Fruit fly (Drosophila melanogaster) whole organism, embryonic: ENCODE measurements around the gene Mst36Fb.
A peak's percentile ranks its signal among the peaks of the same experiment; 100 is the strongest.

Experiments
- BtbVII ChIP-seq: fragments of 200-800 bp; sonication (Bioruptor generic); optimal IDR thresholded peaks from 3 replicates; lab custom pipeline; 2017; ENCODE audit warnings: missing biosample characterization, mild to moderate bottlenecking, missing genetic modification characterization
- CG11247 ChIP-seq: fragments of 200-800 bp; sonication (Bioruptor generic); IDR thresholded peaks from 2 replicates; pipeline ENCODE4 v1.3.6; 2022; ENCODE audit warnings: missing biosample characterization, missing genetic modification characterization
- CG11504 ChIP-seq: fragments of 200-800 bp; sonication (Bioruptor generic); optimal IDR thresholded peaks from 3 replicates; lab custom pipeline; 2019; ENCODE audit warnings: missing biosample characterization, mild to moderate bottlenecking, missing genetic modification characterization, moderate library complexity
- CG11695 ChIP-seq: fragments of 200-800 bp; sonication (Bioruptor generic); IDR thresholded peaks from 3 replicates; pipeline ENCODE4 v1.3.6; 2022; ENCODE audit warnings: missing biosample characterization, missing genetic modification characterization
- CG11696 ChIP-seq: fragments of 200-800 bp; sonication (Bioruptor generic); IDR thresholded peaks from 2 replicates; pipeline ENCODE4 v1.3.6; 2022; ENCODE audit warnings: missing biosample characterization, missing genetic modification characterization
- CG12769 ChIP-seq: fragments of 200-800 bp; sonication (Bioruptor generic); optimal IDR thresholded peaks from 2 replicates; lab custom pipeline; 2019; ENCODE audit warnings: missing biosample characterization, mild to moderate bottlenecking, missing genetic modification characterization, moderate library complexity
- CG13287 ChIP-seq: fragments of 200-800 bp; sonication (Bioruptor generic); IDR thresholded peaks from 2 replicates; pipeline ENCODE4 v1.3.6; 2022; ENCODE audit warnings: missing biosample characterization, missing genetic modification characterization; ENCODE audit not compliant: partially characterized antibody
- CG16779 ChIP-seq: fragments of 200-800 bp; sonication (Bioruptor generic); IDR thresholded peaks from 2 replicates; pipeline ENCODE4 v1.3.6; 2022; ENCODE audit warnings: missing biosample characterization, missing genetic modification characterization
- CG2889 ChIP-seq: fragments of 200-800 bp; sonication (Bioruptor generic); IDR thresholded peaks from 3 replicates; pipeline ENCODE4 v1.3.6; 2022; ENCODE audit warnings: missing biosample characterization, missing genetic modification characterization
- CG31224 ChIP-seq: fragments of 200-800 bp; sonication (Bioruptor generic); IDR thresholded peaks from 2 replicates; pipeline ENCODE4 v1.3.6; 2022; ENCODE audit warnings: missing biosample characterization, missing genetic modification characterization
- CG33213 ChIP-seq: fragments of 200-800 bp; sonication (Bioruptor generic); optimal IDR thresholded peaks from 3 replicates; lab custom pipeline; 2016; ENCODE audit warnings: missing biosample characterization, missing genetic modification characterization
- CG3407 ChIP-seq: fragments of 200-800 bp; sonication (Bioruptor generic); optimal IDR thresholded peaks from 2 replicates; lab custom pipeline; 2018; ENCODE audit warnings: missing biosample characterization, mild to moderate bottlenecking, missing genetic modification characterization
- CG34422 ChIP-seq: fragments of 200-800 bp; sonication (Bioruptor generic); IDR thresholded peaks from 3 replicates; pipeline ENCODE4 v1.3.6; 2022; ENCODE audit warnings: missing biosample characterization, missing genetic modification characterization
- CG4424 ChIP-seq: fragments of 200-800 bp; sonication (Bioruptor generic); optimal IDR thresholded peaks from 3 replicates; lab custom pipeline; 2016; ENCODE audit warnings: missing biosample characterization, missing genetic modification characterization
- CG4730 ChIP-seq: fragments of 200-800 bp; sonication (Bioruptor generic); IDR thresholded peaks from 2 replicates; pipeline ENCODE4 v1.3.6; 2022; ENCODE audit warnings: missing biosample characterization, missing genetic modification characterization
- CG6175 ChIP-seq: fragments of 200-800 bp; sonication (Bioruptor generic); IDR thresholded peaks from 3 replicates; pipeline ENCODE4 v1.3.6; 2022; ENCODE audit warnings: missing biosample characterization, missing genetic modification characterization
- CG6791 ChIP-seq: fragments of 200-800 bp; sonication (Bioruptor generic); IDR thresholded peaks from 3 replicates; pipeline ENCODE4 v1.3.6; 2022; ENCODE audit warnings: missing biosample characterization, missing genetic modification characterization; ENCODE audit not compliant: partially characterized antibody
- CG7839 ChIP-seq: fragments of 200-800 bp; sonication (Bioruptor generic); optimal IDR thresholded peaks from 3 replicates; lab custom pipeline; 2018; ENCODE audit warnings: missing biosample characterization, mild to moderate bottlenecking, missing genetic modification characterization, moderate library complexity
- CG7987 ChIP-seq: fragments of 200-800 bp; sonication (Bioruptor generic); optimal IDR thresholded peaks from 2 replicates; lab custom pipeline; 2018; ENCODE audit warnings: missing biosample characterization, mild to moderate bottlenecking, missing genetic modification characterization, moderate library complexity
- CG9797 ChIP-seq: fragments of 200-800 bp; sonication (Bioruptor generic); optimal IDR thresholded peaks from 3 replicates; lab custom pipeline; 2018; ENCODE audit warnings: missing biosample characterization, mild to moderate bottlenecking, missing genetic modification characterization
- Doc2 ChIP-seq: fragments of 200-800 bp; sonication (Bioruptor generic); IDR thresholded peaks from 2 replicates; pipeline ENCODE4 v1.3.6; 2022; ENCODE audit warnings: missing biosample characterization, missing genetic modification characterization
- Dp ChIP-seq: fragments of 200-800 bp; sonication (Bioruptor generic); optimal IDR thresholded peaks from 2 replicates; lab custom pipeline; 2018; ENCODE audit warnings: missing biosample characterization, mild to moderate bottlenecking, missing genetic modification characterization, moderate library complexity
- Fer3 ChIP-seq: fragments of 200-800 bp; sonication (Bioruptor generic); optimal IDR thresholded peaks from 2 replicates; lab custom pipeline; 2018; ENCODE audit warnings: missing biosample characterization, mild to moderate bottlenecking, missing genetic modification characterization, moderate library complexity
- Lhr ChIP-seq: fragments of 200-800 bp; sonication (Bioruptor generic); optimal IDR thresholded peaks from 3 replicates; lab custom pipeline; 2017; ENCODE audit warnings: mild to moderate bottlenecking, missing biosample characterization, missing genetic modification reagents, missing genetic modification characterization
- MESR4 ChIP-seq: fragments of 200-800 bp; sonication (Bioruptor generic); optimal IDR thresholded peaks from 2 replicates; lab custom pipeline; 2018; ENCODE audit warnings: missing biosample characterization, mild to moderate bottlenecking, missing genetic modification characterization, moderate library complexity
- NC2α ChIP-seq: fragments of 200-800 bp; sonication (Bioruptor generic); optimal IDR thresholded peaks from 2 replicates; lab custom pipeline; 2016; ENCODE audit warnings: missing biosample characterization, missing genetic modification characterization
- Side ChIP-seq: fragments of 200-800 bp; sonication (Bioruptor generic); optimal IDR thresholded peaks from 2 replicates; lab custom pipeline; 2016; ENCODE audit warnings: missing biosample characterization, missing genetic modification characterization
- Ssrp ChIP-seq: fragments of 200-800 bp; sonication (Bioruptor generic); optimal IDR thresholded peaks from 2 replicates; lab custom pipeline; 2018; ENCODE audit warnings: missing biosample characterization, mild to moderate bottlenecking, missing genetic modification characterization, moderate library complexity
- Vsx1 ChIP-seq: fragments of 200-800 bp; sonication (Bioruptor generic); optimal IDR thresholded peaks from 2 replicates; lab custom pipeline; 2017; ENCODE audit warnings: missing biosample characterization, mild to moderate bottlenecking, missing genetic modification characterization, missing genetic modification reagents
- ase ChIP-seq: fragments of 200-800 bp; sonication (Bioruptor generic); IDR thresholded peaks from 3 replicates; pipeline ENCODE4 v1.3.6; 2022; ENCODE audit warnings: missing biosample characterization, missing genetic modification characterization
- ash1 ChIP-seq: fragments of 200-800 bp; sonication (Bioruptor generic); optimal IDR thresholded peaks from 2 replicates; lab custom pipeline; 2018; ENCODE audit warnings: missing biosample characterization, mild to moderate bottlenecking, missing genetic modification characterization
- btn ChIP-seq: fragments of 200-800 bp; sonication (Bioruptor generic); optimal IDR thresholded peaks from 2 replicates; lab custom pipeline; 2016; ENCODE audit warnings: missing biosample characterization, missing genetic modification characterization
- chif ChIP-seq, 2 experiments: fragments of 200-800 bp; sonication (Bioruptor generic); optimal IDR thresholded peaks; 3 replicates each; lab custom pipeline; 2016; ENCODE audit warnings: missing biosample characterization in 2 of 2, missing genetic modification characterization in 2 of 2
- croc ChIP-seq: fragments of 200-800 bp; sonication (Bioruptor generic); conservative IDR thresholded peaks from 3 replicates; pipeline ENCODE4 v1.3.6; 2022; ENCODE audit warnings: missing biosample characterization, missing genetic modification characterization
- eyg ChIP-seq: fragments of 200-800 bp; sonication (Bioruptor generic); optimal IDR thresholded peaks from 3 replicates; lab custom pipeline; 2016; ENCODE audit warnings: missing biosample characterization, missing genetic modification characterization
- fu2 ChIP-seq: fragments of 200-800 bp; sonication (Bioruptor generic); optimal IDR thresholded peaks from 2 replicates; lab custom pipeline; 2016; ENCODE audit warnings: missing biosample characterization, missing genetic modification characterization
- gro ChIP-seq: fragments of 200-800 bp; sonication (Bioruptor generic); optimal IDR thresholded peaks from 2 replicates; lab custom pipeline; 2016; ENCODE audit warnings: missing biosample characterization, missing genetic modification characterization
- hb ChIP-seq: fragments of 200-800 bp; sonication (Bioruptor generic); IDR thresholded peaks from 3 replicates; pipeline ENCODE4 v1.3.6; 2022; ENCODE audit warnings: missing biosample characterization, missing genetic modification characterization; ENCODE audit not compliant: partially characterized antibody
- hkb ChIP-seq, 2 experiments: fragments of 200-800 bp in 1 of 2; fragments of >200 bp in 1 of 2; sonication (Bioruptor generic) in 1 of 2; IDR thresholded peaks in 1 of 2; optimal IDR thresholded peaks in 1 of 2; 2 replicates each; pipeline versions ENCODE4 v1.3.6 to Lab custom; 2017 to 2022; ENCODE audit warnings: missing biosample characterization in 1 of 2, missing genetic modification characterization in 1 of 2
- inv ChIP-seq: fragments of 200-800 bp; sonication (Bioruptor generic); IDR thresholded peaks from 2 replicates; pipeline ENCODE4 v1.3.6; 2022; ENCODE audit warnings: missing biosample characterization, missing genetic modification characterization; ENCODE audit not compliant: partially characterized antibody
- jumu ChIP-seq: fragments of 200-800 bp; sonication (Bioruptor generic); optimal IDR thresholded peaks from 3 replicates; lab custom pipeline; 2016; ENCODE audit warnings: missing biosample characterization, missing genetic modification characterization
- luna ChIP-seq: fragments of 200-800 bp; sonication (Bioruptor generic); optimal IDR thresholded peaks from 2 replicates; lab custom pipeline; 2016; ENCODE audit warnings: missing biosample characterization, missing genetic modification characterization
- nom ChIP-seq: fragments of 200-800 bp; sonication (Bioruptor generic); optimal IDR thresholded peaks from 2 replicates; lab custom pipeline; 2017; ENCODE audit warnings: missing biosample characterization, missing genetic modification characterization, mild to moderate bottlenecking, moderate library complexity, missing genetic modification reagents
- onecut ChIP-seq: fragments of 200-800 bp; sonication (Bioruptor generic); IDR thresholded peaks from 2 replicates; pipeline ENCODE4 v1.3.6; 2022; ENCODE audit warnings: missing biosample characterization, missing genetic modification characterization
- org-1 ChIP-seq: fragments of 200-800 bp; sonication (Bioruptor generic); optimal IDR thresholded peaks from 2 replicates; lab custom pipeline; 2017; ENCODE audit warnings: missing biosample characterization, missing genetic modification characterization
- sna ChIP-seq: fragments of 200-800 bp; sonication (Bioruptor generic); IDR thresholded peaks from 2 replicates; pipeline ENCODE4 v1.3.6; 2022; ENCODE audit warnings: missing biosample characterization, missing genetic modification characterization; ENCODE audit not compliant: partially characterized antibody
- ssp ChIP-seq: fragments of 200-800 bp; sonication (Bioruptor generic); IDR thresholded peaks from 2 replicates; pipeline ENCODE4 v1.3.6; 2022; ENCODE audit warnings: missing biosample characterization, missing genetic modification characterization
- zfh1 ChIP-seq: fragments of 200-800 bp; sonication (Bioruptor generic); IDR thresholded peaks from 3 replicates; pipeline ENCODE4 v1.3.6; 2022; ENCODE audit warnings: missing biosample characterization, missing genetic modification characterization

The Mst36Fb gene

dm6 chr2L:18702721-18703488 is 28.0 kb upstream of the Mst36Fb start, which contains the start of the genes CG10376 and CG10343 (continued):
- TF ChIP-seq CG11504 (tag; lab: Kevin White, UChicago) (peak; percentile 91), CG12769 (tag; lab: Kevin White, UChicago) (no peak), onecut (GFP tag; lab: Robert Waterston, UW) (peak; percentile 52), CG11696 (GFP tag; lab: Robert Waterston, UW) (0 out of 2 replicates have a peak, but pooled peaks have one; percentile 33), chif (GFP tag; optimal IDR thresholded peaks at IDR 0.05; lab: Kevin White, UChicago) (peak in 1 of 2 experiments; percentile 54), zfh1 (GFP tag; lab: Robert Waterston, UW) (peak; percentile 76), CG4730 (GFP tag; lab: Robert Waterston, UW) (peak; percentile 81), Dp (peak; percentile 21), CG4424 (GFP tag; lab: Kevin White, UChicago) (peak; percentile 86), ssp (GFP tag; lab: Robert Waterston, UW) (peak; percentile 99), nom (GFP tag; lab: Kevin White, UChicago) (peak; percentile 58), luna (GFP tag; lab: Kevin White, UChicago) (no peak), CG11247 (GFP tag; lab: Robert Waterston, UW) (peak; percentile 79), org-1 (peak; percentile 44), CG16779 (GFP tag; lab: Robert Waterston, UW) (no peak), CG31224 (GFP tag; lab: Robert Waterston, UW) (peak; percentile 82), Lhr (GFP tag; lab: Kevin White, UChicago) (peak; percentile 67), CG9797 (GFP tag; lab: Kevin White, UChicago) (peak; percentile 92), NC2α (no peak), CG11695 (GFP tag; lab: Robert Waterston, UW) (peak; percentile 70; the same call in 1 of the 3 replicates), jumu (GFP tag; lab: Kevin White, UChicago) (peak; percentile 22), fu2 (GFP tag; lab: Kevin White, UChicago) (peak; percentile 30), Fer3 (tag; lab: Kevin White, UChicago) (peak; percentile 87), eyg (GFP tag; lab: Kevin White, UChicago) (no peak), hkb (optimal IDR thresholded peaks at IDR 0.05; lab: Kevin White, UChicago) (peak; percentile 22), hkb (GFP tag; IDR thresholded peaks at IDR 0.05; lab: Robert Waterston, UW) (peak; percentile 71), gro (no peak), CG6791 (GFP tag; lab: Robert Waterston, UW) (peak; percentile 78), BtbVII (GFP tag; lab: Kevin White, UChicago) (peak; percentile 68), CG7839 (peak; percentile 95), Doc2 (GFP tag; lab: Robert Waterston, UW) (peak; percentile 36; the same call in 1 of the 2 replicates), hb (GFP tag; lab: Robert Waterston, UW) (no peak), CG33213 (GFP tag; lab: Kevin White, UChicago) (peak; percentile 5), inv (GFP tag; lab: Robert Waterston, UW) (no peak), CG13287 (no peak; the same call in 1 of the 2 replicates), Vsx1 (GFP tag; lab: Kevin White, UChicago) (peak; percentile 72), CG7987 (peak; percentile 58), CG34422 (peak; percentile 78; the same call in 2 of the 3 replicates), ash1 (GFP tag; lab: Kevin White, UChicago) (no peak), Side (GFP tag; lab: Kevin White, UChicago) (no peak), MESR4 (peak; percentile 65), CG6175 (peak; percentile 33; the same call in 1 of the 3 replicates), CG2889 (GFP tag; lab: Robert Waterston, UW) (peak; percentile 73; the same call in 2 of the 3 replicates), btn (GFP tag; lab: Kevin White, UChicago) (no peak), Ssrp (tag; lab: Kevin White, UChicago) (peak; percentile 95), CG3407 (GFP tag; lab: Kevin White, UChicago) (peak; percentile 67), croc (GFP tag; lab: Robert Waterston, UW) (peak; percentile 87), sna (GFP tag; lab: Robert Waterston, UW) (0 out of 2 replicates have a peak, but pooled peaks have one; percentile 32), ase (GFP tag; lab: Robert Waterston, UW) (peak; percentile 62; the same call in 1 of the 3 replicates)
